Worm (Caenorhabditis elegans) whole organism, L1 larva: ENCODE results near the gene apy-1.

Experiments used
- F16B12.6 ChIP-seq: fragments of 150-350 bp; optimal IDR thresholded peaks from 2 replicates; lab custom pipeline; 2014; ENCODE audit warnings: missing biosample characterization, missing genetic modification characterization
- aha-1 ChIP-seq: fragments of 150-350 bp; optimal IDR thresholded peaks from 2 replicates; lab custom pipeline; 2014; ENCODE audit warnings: missing biosample characterization, missing genetic modification characterization
- aly-2 ChIP-seq: fragments of 150-350 bp; optimal IDR thresholded peaks from 2 replicates; lab custom pipeline; 2014; ENCODE audit warnings: missing biosample characterization, missing genetic modification characterization
- ama-1 ChIP-seq: fragments of 150-350 bp; optimal IDR thresholded peaks from 2 replicates; lab custom pipeline; 2014
- ces-1 ChIP-seq: fragments of 150-350 bp; optimal IDR thresholded peaks from 2 replicates; lab custom pipeline; 2014; ENCODE audit warnings: missing biosample characterization, missing genetic modification reagents, missing genetic modification characterization
- mdl-1 ChIP-seq, 2 experiments: fragments of 150-350 bp; optimal IDR thresholded peaks; 2 replicates each; lab custom pipeline; 2014 to 2017; ENCODE audit warnings: missing biosample characterization in 2 of 2, missing genetic modification characterization in 2 of 2, inconsistent platforms in 1 of 2
- nhr-76 ChIP-seq: sonication (generic microtip); optimal IDR thresholded peaks from 2 replicates; lab custom pipeline; 2017; ENCODE audit warnings: missing biosample characterization, missing genetic modification characterization
- nhr-77 ChIP-seq: fragments of 150-350 bp; optimal IDR thresholded peaks from 2 replicates; lab custom pipeline; 2014; ENCODE audit warnings: missing biosample characterization, missing genetic modification characterization
- unc-62 ChIP-seq: fragments of 150-350 bp; optimal IDR thresholded peaks from 2 replicates; lab custom pipeline; 2014; ENCODE audit warnings: missing biosample characterization, missing genetic modification reagents, missing genetic modification characterization
- xbp-1 ChIP-seq: sonication (generic microtip); optimal IDR thresholded peaks from 2 replicates; lab custom pipeline; 2016; ENCODE audit warnings: missing genetic modification characterization, missing compliant biosample characterization

DNA sequence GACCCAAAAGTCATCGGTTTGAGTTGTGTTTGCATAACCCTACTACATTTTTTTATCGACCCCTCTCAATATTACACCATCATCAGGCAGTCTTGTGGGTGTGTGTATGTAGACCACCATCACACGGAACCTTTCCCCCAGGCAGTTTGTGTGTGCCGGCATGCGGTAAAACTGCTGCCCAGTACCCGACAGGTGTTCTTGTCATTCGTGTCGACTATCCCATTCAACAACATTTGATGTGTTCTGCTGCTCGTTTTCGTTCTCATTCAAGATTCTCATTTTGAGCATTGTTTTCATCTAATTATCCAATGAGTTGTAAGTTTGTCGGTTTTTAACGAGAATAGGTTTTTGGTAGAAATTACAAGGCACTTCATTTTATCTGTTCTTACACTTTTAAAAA, 46.9 kb downstream of the apy-1 start:
- TF ChIP-seq nhr-76 (tag; lab: Kevin White, UChicago): no peak
- no peak for TF ChIP-seq mdl-1 (tag; optimal IDR thresholded peaks at IDR 0.05; lab: Kevin White, UChicago)
- no peak for TF ChIP-seq aly-2
- TF ChIP-seq nhr-77 (tag; lab: Kevin White, UChicago): no peak
- no peak for TF ChIP-seq ama-1
- no peak for TF ChIP-seq aha-1 (tag; lab: Kevin White, UChicago)
- TF ChIP-seq F16B12.6 (tag; lab: Kevin White, UChicago): no peak
- TF ChIP-seq ces-1 (GFP tag; lab: Kevin White, UChicago): no peak
- TF ChIP-seq xbp-1 (tag; lab: Kevin White, UChicago): no peak
- TF ChIP-seq unc-62 (GFP tag; lab: Kevin White, UChicago): no peak
